Fruit fly (Drosophila melanogaster): Measurements from ENCODE around the gene Tengl2.

Tengl2 gene

DNA sequence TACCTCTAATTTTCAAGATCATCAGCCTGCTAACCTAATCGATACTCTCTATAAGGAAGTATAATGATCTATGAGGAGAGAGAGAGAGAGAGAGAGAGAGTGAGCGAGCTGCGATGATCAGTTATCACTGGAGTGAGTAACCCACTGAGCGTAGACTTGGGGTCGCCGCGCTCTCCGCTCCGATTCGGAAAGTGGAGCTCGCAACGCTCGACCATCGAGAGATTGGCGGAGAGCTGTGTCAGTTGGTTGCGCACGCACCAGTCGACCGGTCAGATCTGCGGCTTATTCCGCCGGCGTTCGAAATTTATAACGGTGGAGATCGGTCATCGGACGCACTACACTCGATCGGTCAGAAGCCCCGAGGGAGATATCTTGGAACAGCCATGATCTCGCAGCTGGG is 3.0 kb upstream of the Tengl2 start, which contains the start of gene CG4267:
Gene CG4267, plus strand, starts transcription at position 240 of the 400 bp plus-strand sequence.
- TF ChIP-seq Sin3A (optimal IDR thresholded peaks at IDR 0.05) (no peak), h (optimal IDR thresholded peaks at IDR 0.05) (no peak), ttk (optimal IDR thresholded peaks at IDR 0.05) (no peak)

- TF ChIP-seq psq (optimal IDR thresholded peaks at IDR 0.05) (no peak), insv (optimal IDR thresholded peaks at IDR 0.05) (no peak), Myc (optimal IDR thresholded peaks at IDR 0.05) (no peak), Sin3A (optimal IDR thresholded peaks at IDR 0.05) (no peak), h (optimal IDR thresholded peaks at IDR 0.05) (no peak), ttk (optimal IDR thresholded peaks at IDR 0.05) (no peak)
These were observed 1.3 kb upstream of the Tengl2 start, which contains the start of gene Tengl1 for dm6 chr2L:2240493-2240892. TSS of gene Tengl1 (minus strand) at chr2L:2240593.

DNA sequence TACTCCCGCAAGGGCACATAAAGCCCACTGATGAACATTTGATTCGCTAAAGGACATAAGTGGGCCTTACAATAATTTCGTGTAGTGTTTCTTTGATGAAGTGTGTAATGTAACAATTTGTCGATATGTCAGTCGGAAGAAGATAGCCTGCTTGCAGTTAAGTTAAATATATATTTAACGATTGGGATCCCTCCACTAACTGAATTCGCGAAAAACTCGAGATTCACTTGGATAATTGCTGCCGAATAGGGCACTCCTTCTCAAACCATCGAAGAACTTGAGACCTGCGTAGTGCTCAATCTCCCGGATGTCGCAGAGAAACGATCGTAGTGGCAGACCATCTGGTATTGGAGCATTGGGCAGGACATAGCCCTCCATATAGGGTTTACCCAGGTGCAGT is 1.0 kb downstream of the Tengl2 start, which contains the start of gene Tengl3:
Gene Tengl3, minus strand, starts transcription at position 101 of the 400 bp plus-strand sequence.
- no peak for TF ChIP-seq Sin3A (optimal IDR thresholded peaks at IDR 0.05)
- no peak for TF ChIP-seq ttk (optimal IDR thresholded peaks at IDR 0.05)
- no peak for TF ChIP-seq Myc (optimal IDR thresholded peaks at IDR 0.05)
- TF ChIP-seq insv (optimal IDR thresholded peaks at IDR 0.05): no peak
- TF ChIP-seq psq (optimal IDR thresholded peaks at IDR 0.05): no peak
- TF ChIP-seq h (optimal IDR thresholded peaks at IDR 0.05): no peak

DNA sequence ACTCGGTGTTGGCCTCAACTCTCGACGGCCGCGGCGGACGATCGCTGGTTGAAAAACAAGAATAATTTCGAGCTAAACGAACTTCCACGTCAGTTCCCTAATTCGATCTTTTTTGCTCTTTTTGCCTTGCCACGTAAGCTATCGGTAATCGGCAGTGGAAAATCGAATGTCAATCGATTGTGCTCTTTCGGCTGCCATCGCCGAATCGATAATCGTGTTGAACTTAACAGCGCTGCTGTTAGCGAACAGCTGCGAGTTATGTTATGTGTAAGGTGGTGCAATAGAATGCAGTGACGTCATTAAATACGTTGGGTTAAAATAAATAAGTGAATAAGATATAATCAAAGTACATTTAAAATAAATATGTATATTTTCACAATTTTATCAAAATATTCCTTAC is 2.5 kb downstream of the Tengl2 start, which contains the start of gene Sec24CD:
Gene Sec24CD, minus strand, starts transcription at position 123 of the 400 bp plus-strand sequence.
- TF ChIP-seq Sin3A (optimal IDR thresholded peaks at IDR 0.05) (no peak), psq (optimal IDR thresholded peaks at IDR 0.05) (peak; percentile 28)

- TF ChIP-seq Myc (optimal IDR thresholded peaks at IDR 0.05): no peak
- no peak for TF ChIP-seq ttk (optimal IDR thresholded peaks at IDR 0.05)
- no peak for TF ChIP-seq h (optimal IDR thresholded peaks at IDR 0.05)
- no peak for TF ChIP-seq psq (optimal IDR thresholded peaks at IDR 0.05)
- TF ChIP-seq insv (optimal IDR thresholded peaks at IDR 0.05): no peak
- TF ChIP-seq Sin3A (optimal IDR thresholded peaks at IDR 0.05): no peak
These were observed 10.9 kb downstream of the Tengl2 start for dm6 chr2L:2228179-2228849.

dm6 chr2L:2227316-2227715 is 11.9 kb downstream of the Tengl2 start:
- TF ChIP-seq Sin3A (optimal IDR thresholded peaks at IDR 0.05): no peak
- no peak for TF ChIP-seq insv (optimal IDR thresholded peaks at IDR 0.05)
- no peak for TF ChIP-seq Myc (optimal IDR thresholded peaks at IDR 0.05)
- TF ChIP-seq ttk (optimal IDR thresholded peaks at IDR 0.05): no peak
- TF ChIP-seq h (optimal IDR thresholded peaks at IDR 0.05): no peak
- no peak for TF ChIP-seq psq (optimal IDR thresholded peaks at IDR 0.05)

dm6 chr2L:2226259-2227121 is 12.7 kb downstream of the Tengl2 start, which contains the start of the genes CG15387 and sau:
TSS of gene CG15387 (minus strand) at chr2L:2226294.
TSS of gene sau (plus strand) at chr2L:2226342.
- TF ChIP-seq psq (optimal IDR thresholded peaks at IDR 0.05) (no peak), Sin3A (optimal IDR thresholded peaks at IDR 0.05) (no peak), insv (optimal IDR thresholded peaks at IDR 0.05) (no peak), Myc (optimal IDR thresholded peaks at IDR 0.05) (no peak), h (optimal IDR thresholded peaks at IDR 0.05) (no peak), ttk (optimal IDR thresholded peaks at IDR 0.05) (no peak)

- TF ChIP-seq ttk (optimal IDR thresholded peaks at IDR 0.05) (no peak), insv (optimal IDR thresholded peaks at IDR 0.05) (no peak), Sin3A (optimal IDR thresholded peaks at IDR 0.05) (no peak), psq (optimal IDR thresholded peaks at IDR 0.05) (no peak), Myc (optimal IDR thresholded peaks at IDR 0.05) (no peak), h (optimal IDR thresholded peaks at IDR 0.05) (no peak)
These were observed 16.8 kb downstream of the Tengl2 start for dm6 chr2L:2222377-2222776.

DNA sequence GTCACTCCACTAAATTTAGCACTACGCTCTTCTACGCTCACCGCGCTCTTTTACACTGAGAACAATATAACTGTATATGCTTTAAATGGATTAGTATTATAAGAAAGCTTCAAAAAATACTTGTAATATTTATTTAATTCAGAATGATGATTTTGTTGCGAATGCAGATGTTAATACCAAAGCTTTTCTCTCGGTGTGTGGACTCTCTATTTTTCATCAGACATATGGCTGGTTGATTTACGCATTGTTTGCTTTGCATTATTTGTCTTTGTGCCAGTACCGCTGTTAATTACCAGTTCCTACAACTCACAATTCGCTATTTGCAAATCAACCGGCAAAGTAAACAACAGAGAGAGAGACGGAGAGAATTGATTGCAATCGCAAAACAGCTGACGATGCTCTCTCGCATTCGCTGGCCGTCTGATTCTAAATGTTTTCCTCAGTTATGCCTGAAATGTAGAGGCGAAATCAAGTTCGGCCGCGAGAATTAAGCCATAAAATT is 17.5 kb downstream of the Tengl2 start:
- no peak for TF ChIP-seq insv (optimal IDR thresholded peaks at IDR 0.05)

- TF ChIP-seq Sin3A (optimal IDR thresholded peaks at IDR 0.05) (no peak), h (optimal IDR thresholded peaks at IDR 0.05) (no peak), Myc (optimal IDR thresholded peaks at IDR 0.05) (no peak), psq (optimal IDR thresholded peaks at IDR 0.05) (no peak), insv (optimal IDR thresholded peaks at IDR 0.05) (no peak), ttk (optimal IDR thresholded peaks at IDR 0.05) (no peak)
These were observed 18.4 kb downstream of the Tengl2 start, which contains the start of gene papi for dm6 chr2L:2220573-2221332. TSS of gene papi (plus strand) at chr2L:2220748.

DNA sequence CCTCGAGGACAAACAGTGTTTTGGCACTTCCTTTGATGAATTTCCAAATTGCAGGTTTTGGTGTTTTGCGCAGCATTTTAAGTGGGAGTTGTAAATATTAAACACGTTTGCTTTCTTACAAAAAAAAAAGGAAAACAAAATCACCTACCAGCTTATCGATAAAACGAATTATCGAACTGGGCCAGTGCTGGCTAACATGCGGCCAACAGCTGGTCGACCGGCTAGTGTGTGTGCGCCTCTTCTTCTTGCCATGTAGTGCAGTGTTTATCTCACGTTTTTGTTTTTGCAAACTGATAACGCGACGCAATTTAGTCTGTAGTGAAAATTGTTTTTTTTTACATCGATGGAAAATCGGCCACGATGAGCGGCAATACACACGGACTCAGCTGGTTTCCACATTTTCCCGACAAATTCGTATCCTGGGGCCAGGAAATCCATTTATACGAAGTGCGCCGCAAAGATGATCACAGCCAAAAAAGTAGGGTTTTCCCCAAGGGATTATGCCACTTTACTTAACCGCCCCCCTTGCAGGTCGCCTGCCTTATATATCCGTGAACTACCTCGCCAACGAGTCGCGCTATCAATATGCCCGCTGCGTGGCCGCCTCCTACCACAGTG is 22.0 kb downstream of the Tengl2 start, which contains the start of the genes CG15386, CG42371 and mio:
Gene CG15386, minus strand, starts transcription at position 180 of the 618 bp plus-strand sequence.
Gene CG42371, minus strand, starts transcription at position 180 of the 618 bp plus-strand sequence.
Gene mio, plus strand, starts transcription at position 224 of the 618 bp plus-strand sequence.
- TF ChIP-seq ttk (optimal IDR thresholded peaks at IDR 0.05) (no peak), insv (optimal IDR thresholded peaks at IDR 0.05) (no peak), h (optimal IDR thresholded peaks at IDR 0.05) (no peak), psq (optimal IDR thresholded peaks at IDR 0.05) (no peak), Sin3A (optimal IDR thresholded peaks at IDR 0.05) (no peak), Myc (optimal IDR thresholded peaks at IDR 0.05) (no peak)

Data from Kc167 (cell line).